Worm (Caenorhabditis elegans) whole organism, L3 larva: ENCODE results near the gene B0302.2.

Experiments
- R02D3.7 ChIP-seq: fragments of 150-350 bp; optimal IDR thresholded peaks from 2 replicates; lab custom pipeline; 2014; ENCODE audit warnings: missing biosample characterization, missing genetic modification characterization
- aly-2 ChIP-seq: fragments of 150-350 bp; optimal IDR thresholded peaks from 2 replicates; lab custom pipeline; 2014; ENCODE audit warnings: missing biosample characterization, missing genetic modification characterization
- egl-27 ChIP-seq: sonication (generic microtip); optimal IDR thresholded peaks from 4 replicates; lab custom pipeline; 2017; ENCODE audit warnings: missing biosample characterization, missing genetic modification reagents, missing genetic modification characterization
- hmg-11 ChIP-seq: sonication (generic microtip); optimal IDR thresholded peaks from 2 replicates; lab custom pipeline; 2016; ENCODE audit warnings: missing genetic modification characterization, missing compliant biosample characterization
- jun-1 ChIP-seq: fragments of 150-350 bp; optimal IDR thresholded peaks from 2 replicates; lab custom pipeline; 2014; ENCODE audit warnings: missing biosample characterization, missing genetic modification reagents, missing genetic modification characterization
- lin-15B ChIP-seq: fragments of 150-350 bp; optimal IDR thresholded peaks from 2 replicates; lab custom pipeline; 2014; ENCODE audit warnings: missing biosample characterization, missing genetic modification characterization
- lin-39 ChIP-seq: fragments of 150-350 bp; optimal IDR thresholded peaks from 2 replicates; lab custom pipeline; 2018; ENCODE audit warnings: missing biosample characterization, missing genetic modification reagents, missing genetic modification characterization
- nfya-1 ChIP-seq: sonication (generic microtip); optimal IDR thresholded peaks from 2 replicates; lab custom pipeline; 2017; ENCODE audit warnings: missing genetic modification characterization, mild to moderate bottlenecking, missing compliant biosample characterization, antibody characterized with exemption, moderate library complexity; ENCODE audit not compliant: insufficient read depth
- nhr-12 ChIP-seq: fragments of 150-350 bp; optimal IDR thresholded peaks from 2 replicates; lab custom pipeline; 2014; ENCODE audit warnings: missing biosample characterization, missing genetic modification characterization
- pha-4 ChIP-seq: fragments of 150-350 bp; optimal IDR thresholded peaks from 2 replicates; lab custom pipeline; 2014; ENCODE audit warnings: missing biosample characterization, missing genetic modification reagents, missing genetic modification characterization
- snpc-4 ChIP-seq: fragments of 150-350 bp; optimal IDR thresholded peaks from 2 replicates; lab custom pipeline; 2014; ENCODE audit warnings: missing biosample characterization, missing genetic modification characterization
- tbx-2 ChIP-seq: sonication (generic microtip); optimal IDR thresholded peaks from 2 replicates; lab custom pipeline; 2016; ENCODE audit warnings: mild to moderate bottlenecking, missing genetic modification characterization, missing compliant biosample characterization
- unc-62 ChIP-seq: fragments of 150-350 bp; sonication (generic microtip); optimal IDR thresholded peaks from 4 replicates; lab custom pipeline; 2014; ENCODE audit warnings: missing biosample characterization, missing genetic modification reagents, missing genetic modification characterization

DNA sequence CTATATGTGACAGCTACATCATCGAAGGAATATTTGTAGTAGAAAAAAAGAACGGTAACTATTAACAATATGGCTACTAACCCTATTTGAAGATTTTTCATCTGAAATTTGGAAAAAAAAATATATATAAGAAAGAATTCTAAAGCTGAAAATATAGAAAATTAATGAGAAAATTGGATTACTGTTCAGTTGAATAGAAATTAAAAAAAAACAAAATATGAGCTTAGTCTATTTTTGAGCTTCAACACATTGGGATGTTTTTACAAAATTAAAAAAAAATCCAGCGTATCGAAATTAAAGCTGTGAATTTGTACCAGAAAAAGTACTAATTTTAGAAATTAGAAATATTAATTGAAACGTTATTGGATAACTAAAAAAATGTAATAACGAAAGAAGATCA is 30.9 kb downstream of the B0302.2 start, which contains the start of gene T08G2.2:
- TF ChIP-seq snpc-4 (tag; lab: Kevin White, UChicago) (no peak), egl-27 (no peak), lin-15B (tag; lab: Kevin White, UChicago) (no peak), nfya-1 (tag; lab: Kevin White, UChicago) (no peak), jun-1 (no peak), lin-39 (tag; lab: Kevin White, UChicago) (no peak), unc-62 (GFP tag; lab: Kevin White, UChicago) (no peak), pha-4 (tag; lab: Kevin White, UChicago) (no peak), tbx-2 (tag; lab: Kevin White, UChicago) (no peak), nhr-12 (tag; lab: Kevin White, UChicago) (no peak), aly-2 (tag; lab: Kevin White, UChicago) (no peak), hmg-11 (tag; lab: Kevin White, UChicago) (no peak), R02D3.7 (tag; lab: Kevin White, UChicago) (no peak)
